Fruit fly (Drosophila melanogaster) whole organism, embryonic: Measurements from ENCODE around the gene AstA.
A peak's percentile ranks its signal among the peaks of the same experiment; 100 is the strongest.

Source experiments
- Adf1 ChIP-seq: fragments of 200-800 bp; sonication (Bioruptor generic); IDR thresholded peaks from 2 replicates; pipeline ENCODE4 v1.3.6; 2022; ENCODE audit warnings: missing biosample characterization, missing genetic modification characterization
- Awh ChIP-seq: fragments of 200-800 bp; sonication (Bioruptor generic); IDR thresholded peaks from 2 replicates; pipeline ENCODE4, ENCODE4 v1.3.6; 2022; ENCODE audit warnings: missing biosample characterization, missing genetic modification characterization
- B-H1 ChIP-seq: fragments of 200-800 bp; sonication (Bioruptor generic); IDR thresholded peaks from 3 replicates; pipeline ENCODE4 v1.3.6; 2022; ENCODE audit warnings: missing biosample characterization, missing genetic modification characterization
- BEAF-32 ChIP-seq: fragments of 200-800 bp; sonication (Bioruptor generic); optimal IDR thresholded peaks from 3 replicates; lab custom pipeline; 2017; ENCODE audit warnings: missing biosample characterization, missing genetic modification characterization, mild to moderate bottlenecking, moderate library complexity, missing genetic modification reagents
- Blimp-1 ChIP-seq: fragments of 200-800 bp; sonication (Bioruptor generic); optimal IDR thresholded peaks from 3 replicates; lab custom pipeline; 2018; ENCODE audit warnings: missing biosample characterization, missing genetic modification characterization, mild to moderate bottlenecking, moderate library complexity, missing genetic modification reagents
- CG12155 ChIP-seq: fragments of 200-800 bp; sonication (Bioruptor generic); optimal IDR thresholded peaks from 3 replicates; lab custom pipeline; 2016; ENCODE audit warnings: missing biosample characterization, missing genetic modification characterization
- CG1233 ChIP-seq: fragments of 200-800 bp; sonication (Bioruptor generic); optimal IDR thresholded peaks from 4 replicates; lab custom pipeline; 2018; ENCODE audit warnings: missing biosample characterization, mild to moderate bottlenecking, missing genetic modification characterization
- CG14710 ChIP-seq: fragments of 200-800 bp; sonication (Bioruptor generic); optimal IDR thresholded peaks from 3 replicates; lab custom pipeline; 2019; ENCODE audit warnings: missing biosample characterization, mild to moderate bottlenecking, missing genetic modification characterization, moderate library complexity
- CG14860 ChIP-seq: fragments of 200-800 bp; sonication (Bioruptor generic); IDR thresholded peaks from 3 replicates; pipeline ENCODE4 v1.3.6; 2022; ENCODE audit warnings: missing biosample characterization, missing genetic modification characterization; ENCODE audit not compliant: partially characterized antibody
- CG1647 ChIP-seq: fragments of 200-800 bp; sonication (Bioruptor generic); optimal IDR thresholded peaks from 3 replicates; lab custom pipeline; 2016; ENCODE audit warnings: missing biosample characterization, missing genetic modification characterization
- CG17612 ChIP-seq: fragments of 200-800 bp; sonication (Bioruptor generic); IDR thresholded peaks from 2 replicates; pipeline ENCODE4 v1.3.6; 2022; ENCODE audit warnings: missing biosample characterization, missing genetic modification characterization
- CG2120 ChIP-seq: fragments of 200-800 bp; sonication (Bioruptor generic); optimal IDR thresholded peaks from 3 replicates; lab custom pipeline; 2016; ENCODE audit warnings: missing biosample characterization, missing genetic modification characterization
- CG5953 ChIP-seq: fragments of 200-800 bp; sonication (Bioruptor generic); IDR thresholded peaks from 2 replicates; pipeline ENCODE4 v1.3.6; 2022; ENCODE audit warnings: missing biosample characterization, missing genetic modification characterization
- CG6175 ChIP-seq: fragments of 200-800 bp; sonication (Bioruptor generic); IDR thresholded peaks from 3 replicates; pipeline ENCODE4 v1.3.6; 2022; ENCODE audit warnings: missing biosample characterization, missing genetic modification characterization
- CG7963 ChIP-seq: fragments of 200-800 bp; sonication (Bioruptor generic); IDR thresholded peaks from 3 replicates; pipeline ENCODE4 v1.3.6; 2022; ENCODE audit warnings: missing biosample characterization, missing genetic modification characterization; ENCODE audit not compliant: partially characterized antibody
- CG8388 ChIP-seq: fragments of 200-800 bp; sonication (Bioruptor generic); optimal IDR thresholded peaks from 2 replicates; lab custom pipeline; 2019; ENCODE audit warnings: missing biosample characterization, mild to moderate bottlenecking, missing genetic modification characterization, moderate library complexity
- CG8478 ChIP-seq: fragments of >200 bp; optimal IDR thresholded peaks from 2 replicates; lab custom pipeline; 2018
- CG8765 ChIP-seq: fragments of 200-800 bp; sonication (Bioruptor generic); IDR thresholded peaks from 2 replicates; pipeline ENCODE4 v1.3.6; 2022; ENCODE audit warnings: missing biosample characterization, missing genetic modification characterization
- CrebB ChIP-seq: fragments of 200-800 bp; sonication (Bioruptor generic); optimal IDR thresholded peaks from 3 replicates; lab custom pipeline; 2018; ENCODE audit warnings: missing biosample characterization, mild to moderate bottlenecking, missing genetic modification characterization
- Dip3 ChIP-seq: fragments of 200-800 bp; sonication (Bioruptor generic); optimal IDR thresholded peaks from 3 replicates; lab custom pipeline; 2016; ENCODE audit warnings: missing biosample characterization, missing genetic modification characterization
- E2f2 ChIP-seq: fragments of 200-800 bp; sonication (Bioruptor generic); IDR thresholded peaks from 2 replicates; pipeline ENCODE4 v1.3.6; 2022; ENCODE audit warnings: missing biosample characterization, missing genetic modification characterization
- Fer1 ChIP-seq: fragments of 200-800 bp; sonication (Bioruptor generic); optimal IDR thresholded peaks from 2 replicates; lab custom pipeline; 2017; ENCODE audit warnings: missing biosample characterization, mild to moderate bottlenecking, missing genetic modification characterization
- GATAe ChIP-seq: fragments of 200-800 bp; sonication (Bioruptor generic); conservative IDR thresholded peaks from 2 replicates; pipeline ENCODE4 v1.3.6; 2022; ENCODE audit warnings: missing biosample characterization, missing genetic modification characterization
- Gsc ChIP-seq: fragments of 200-800 bp; sonication (Bioruptor generic); IDR thresholded peaks from 2 replicates; pipeline ENCODE4 v1.3.6; 2022; ENCODE audit warnings: missing biosample characterization, missing genetic modification characterization
- HLH54F ChIP-seq: fragments of 200-800 bp; sonication (Bioruptor generic); optimal IDR thresholded peaks from 3 replicates; lab custom pipeline; 2016; ENCODE audit warnings: missing biosample characterization, missing genetic modification characterization
- Lhr ChIP-seq: fragments of 200-800 bp; sonication (Bioruptor generic); optimal IDR thresholded peaks from 3 replicates; lab custom pipeline; 2017; ENCODE audit warnings: mild to moderate bottlenecking, missing biosample characterization, missing genetic modification reagents, missing genetic modification characterization
- Med ChIP-seq: fragments of 200-800 bp; sonication (Bioruptor generic); peaks from one replicate; lab custom pipeline; 2016; ENCODE audit warnings: missing biosample characterization, missing genetic modification characterization, mild to moderate bottlenecking, inconsistent platforms, moderate library complexity
- Myb ChIP-seq: fragments of 200-800 bp; sonication (Bioruptor generic); optimal IDR thresholded peaks from 2 replicates; lab custom pipeline; 2016; ENCODE audit warnings: missing biosample characterization, missing genetic modification characterization
- Ptx1 ChIP-seq: fragments of 200-800 bp; sonication (Bioruptor generic); IDR thresholded peaks from 2 replicates; pipeline ENCODE4 v1.3.6; 2022; ENCODE audit warnings: missing biosample characterization, missing genetic modification characterization
- Rx ChIP-seq: fragments of 200-800 bp; sonication (Bioruptor generic); IDR thresholded peaks from 2 replicates; pipeline ENCODE4 v1.3.6; 2022; ENCODE audit warnings: missing biosample characterization, missing genetic modification characterization
- Tbp ChIP-seq: fragments of >200 bp; optimal IDR thresholded peaks from 2 replicates; lab custom pipeline; 2018; ENCODE audit warnings: missing biosample characterization, missing genetic modification characterization
- ab ChIP-seq: fragments of 200-800 bp; sonication (Bioruptor generic); optimal IDR thresholded peaks from 2 replicates; lab custom pipeline; 2016; ENCODE audit warnings: missing biosample characterization, missing genetic modification characterization
- bab2 ChIP-seq: fragments of 200-800 bp; sonication (Bioruptor generic); optimal IDR thresholded peaks from 2 replicates; lab custom pipeline; 2016; ENCODE audit warnings: missing biosample characterization, missing genetic modification characterization
- da ChIP-seq: fragments of 200-800 bp; sonication (Bioruptor generic); optimal IDR thresholded peaks from 2 replicates; lab custom pipeline; 2016; ENCODE audit warnings: missing biosample characterization, missing genetic modification characterization
- dmrt11E ChIP-seq: fragments of 200-800 bp; sonication (Bioruptor generic); optimal IDR thresholded peaks from 3 replicates; lab custom pipeline; 2018; ENCODE audit warnings: missing biosample characterization, mild to moderate bottlenecking, missing genetic modification characterization, moderate library complexity
- ewg ChIP-seq: fragments of 200-800 bp; sonication (Bioruptor generic); optimal IDR thresholded peaks from 3 replicates; lab custom pipeline; 2017; ENCODE audit warnings: mild to moderate bottlenecking, missing biosample characterization, missing genetic modification reagents, missing genetic modification characterization
- fd64A ChIP-seq: fragments of 200-800 bp; sonication (Bioruptor generic); optimal IDR thresholded peaks from 3 replicates; lab custom pipeline; 2018; ENCODE audit warnings: missing biosample characterization, mild to moderate bottlenecking, missing genetic modification characterization
- gfzf ChIP-seq: fragments of 200-800 bp; sonication (Bioruptor generic); optimal IDR thresholded peaks from 2 replicates; lab custom pipeline; 2016; ENCODE audit warnings: missing biosample characterization, mild to moderate bottlenecking, missing genetic modification characterization, moderate library complexity
- lbe ChIP-seq: fragments of 200-800 bp; sonication (Bioruptor generic); optimal IDR thresholded peaks from 2 replicates; lab custom pipeline; 2016; ENCODE audit warnings: missing biosample characterization, mild to moderate bottlenecking, missing genetic modification characterization
- nerfin-1 ChIP-seq: fragments of 200-800 bp; sonication (Bioruptor generic); optimal IDR thresholded peaks from 3 replicates; lab custom pipeline; 2019; ENCODE audit warnings: missing biosample characterization, mild to moderate bottlenecking, missing genetic modification characterization, moderate library complexity
- phol ChIP-seq: fragments of 200-800 bp; sonication (Bioruptor generic); optimal IDR thresholded peaks from 3 replicates; lab custom pipeline; 2018; ENCODE audit warnings: missing biosample characterization, mild to moderate bottlenecking, missing genetic modification characterization, moderate library complexity
- prd ChIP-seq, 3 experiments: fragments of >200 bp in 2 of 3; fragments of 200-800 bp in 1 of 3; sonication (Bioruptor generic) in 1 of 3; optimal IDR thresholded peaks in 2 of 3; IDR thresholded peaks in 1 of 3; 2 replicates in 2 of 3; 3 replicates in 1 of 3; pipeline versions ENCODE4 v1.3.6 to Lab custom; 2017 to 2022; ENCODE audit warnings: missing biosample characterization in 1 of 3, missing genetic modification characterization in 1 of 3
- scrt ChIP-seq: fragments of 200-800 bp; sonication (Bioruptor generic); optimal IDR thresholded peaks from 2 replicates; lab custom pipeline; 2018; ENCODE audit warnings: missing biosample characterization, mild to moderate bottlenecking, missing genetic modification characterization, moderate library complexity
- sim ChIP-seq: fragments of 200-800 bp; sonication (Bioruptor generic); IDR thresholded peaks from 2 replicates; pipeline ENCODE4 v1.3.6; 2022; ENCODE audit warnings: missing biosample characterization, missing genetic modification characterization
- tap ChIP-seq: fragments of 200-800 bp; optimal IDR thresholded peaks from 3 replicates; lab custom pipeline; 2019; ENCODE audit warnings: missing biosample characterization, mild to moderate bottlenecking, missing genetic modification characterization, moderate library complexity
- tll ChIP-seq, 2 experiments: fragments of 200-800 bp in 1 of 2; fragments of >200 bp in 1 of 2; sonication (Bioruptor generic) in 1 of 2; optimal IDR thresholded peaks; 2 replicates each; lab custom pipeline; 2017 to 2019; ENCODE audit warnings: missing biosample characterization in 2 of 2, missing genetic modification characterization in 2 of 2, mild to moderate bottlenecking in 1 of 2, moderate library complexity in 1 of 2
- wdn ChIP-seq: fragments of 200-800 bp; sonication (Bioruptor generic); IDR thresholded peaks from 2 replicates; pipeline ENCODE4 v1.3.6; 2022; ENCODE audit warnings: missing biosample characterization, missing genetic modification characterization
- wek ChIP-seq: fragments of 200-800 bp; sonication (Bioruptor generic); optimal IDR thresholded peaks from 3 replicates; lab custom pipeline; 2018; ENCODE audit warnings: missing biosample characterization, mild to moderate bottlenecking, missing genetic modification characterization, moderate library complexity

Gene AstA

DNA sequence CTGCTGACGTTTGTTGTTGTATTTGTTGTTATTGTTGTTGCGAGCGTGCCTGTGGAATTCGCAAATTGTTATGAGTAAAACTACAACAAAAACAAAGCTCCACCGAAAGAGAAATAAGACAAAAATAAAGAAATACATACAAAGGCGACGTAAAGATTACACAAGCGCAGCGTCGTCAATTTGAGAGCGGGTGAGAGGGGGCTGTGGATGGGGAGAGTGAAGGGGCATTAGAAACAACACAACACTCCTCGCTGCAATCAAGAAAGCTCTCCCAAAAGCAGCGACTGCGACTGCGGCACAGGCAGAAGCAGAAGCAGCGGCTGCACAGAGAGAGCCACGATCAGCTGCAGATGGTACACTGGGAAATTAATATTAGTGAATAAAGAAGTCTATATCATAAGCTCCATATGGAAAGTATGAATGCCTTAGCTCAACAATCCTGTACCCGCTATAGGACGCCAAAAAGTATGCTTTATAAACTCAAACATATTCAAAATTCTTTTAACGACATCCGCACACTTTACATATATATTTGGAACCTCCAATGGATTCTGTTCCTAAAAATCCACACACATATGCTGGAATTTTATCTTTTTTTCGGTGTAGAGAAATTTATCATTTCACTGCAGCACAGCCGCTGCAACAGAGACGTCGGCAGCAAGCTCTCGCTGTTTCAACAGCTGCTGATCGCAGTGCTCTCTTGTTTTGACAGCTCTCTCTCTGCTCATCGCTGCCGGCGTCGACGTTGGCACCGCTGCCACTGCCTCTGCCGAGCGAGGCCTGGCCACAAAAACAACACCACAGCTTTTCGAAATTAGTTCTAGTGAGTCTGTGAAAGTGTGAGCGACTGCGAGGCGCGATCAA, 3.9 kb upstream of the AstA start, which contains the start of gene CG13631 (continued):
- peak; percentile 88 for TF ChIP-seq Rx (GFP tag; lab: Robert Waterston, UW)
- TF ChIP-seq GATAe (GFP tag; lab: Robert Waterston, UW) = no peak
- peak; percentile 88 for TF ChIP-seq Gsc
- TF ChIP-seq CG8765 (GFP tag; lab: Robert Waterston, UW) = peak; percentile 19; the same call in 1 of the 2 replicates
- TF ChIP-seq Myb (GFP tag; lab: Kevin White, UChicago) = peak; percentile 73
- TF ChIP-seq dmrt11E = peak; percentile 90
- peak; percentile 87 for TF ChIP-seq ab (GFP tag; lab: Kevin White, UChicago)
- peak; percentile 72 for TF ChIP-seq da
- peak; percentile 3 for TF ChIP-seq gfzf (GFP tag; lab: Kevin White, UChicago)
- peak; percentile 79 for TF ChIP-seq scrt (GFP tag; lab: Kevin White, UChicago)
- peak; percentile 90 for TF ChIP-seq fd64A
- peak; percentile 67; the same call in 1 of the 2 replicates for TF ChIP-seq sim (GFP tag; lab: Robert Waterston, UW)
- TF ChIP-seq Awh (GFP tag; lab: Robert Waterston, UW) = peak; percentile 88
- TF ChIP-seq BEAF-32 = no peak
- no peak for TF ChIP-seq CG14860
- TF ChIP-seq Adf1 = peak; percentile 87
- TF ChIP-seq Ptx1 (GFP tag; lab: Robert Waterston, UW) = peak; percentile 94
- peak; percentile 21 for TF ChIP-seq CG2120 (GFP tag; lab: Kevin White, UChicago)
- TF ChIP-seq Lhr (GFP tag; lab: Kevin White, UChicago) = peak; percentile 93
- TF ChIP-seq HLH54F (GFP tag; lab: Kevin White, UChicago) = peak; percentile 73
- no peak for TF ChIP-seq Tbp (GFP tag; lab: Kevin White, UChicago)
- TF ChIP-seq CG17612 (GFP tag; lab: Robert Waterston, UW) = peak; percentile 66; the same call in 1 of the 2 replicates
- TF ChIP-seq prd (optimal IDR thresholded peaks at IDR 0.05; lab: Kevin White, UChicago) = no peak
- TF ChIP-seq prd (GFP tag; IDR thresholded peaks at IDR 0.05; lab: Robert Waterston, UW) = peak; percentile 95
- peak; percentile 74 for TF ChIP-seq wek (GFP tag; lab: Kevin White, UChicago)
- TF ChIP-seq CG1233 (GFP tag; lab: Kevin White, UChicago) = peak; percentile 90
- no peak for TF ChIP-seq CG8478 (lab: Kevin White, UChicago)
- TF ChIP-seq CG14710 (tag; lab: Kevin White, UChicago) = peak; percentile 97
- TF ChIP-seq nerfin-1 = peak; percentile 96
- TF ChIP-seq phol (tag; lab: Kevin White, UChicago) = peak; percentile 98
- TF ChIP-seq B-H1 (GFP tag; lab: Robert Waterston, UW) = peak; percentile 87
- no peak for TF ChIP-seq Fer1 (GFP tag; lab: Kevin White, UChicago)
- TF ChIP-seq CG6175 = no peak
- peak; percentile 55 for TF ChIP-seq Dip3 (GFP tag; lab: Kevin White, UChicago)
- peak; percentile 94 for TF ChIP-seq CG5953 (GFP tag; lab: Robert Waterston, UW)
- peak; percentile 96 for TF ChIP-seq Med (GFP tag; lab: Kevin White, UChicago)
- peak; percentile 94 for TF ChIP-seq bab2 (GFP tag; lab: Kevin White, UChicago)
- TF ChIP-seq tap = peak; percentile 93
- TF ChIP-seq tll (GFP tag; optimal IDR thresholded peaks at IDR 0.05; lab: Kevin White, UChicago) = no peak
- peak; percentile 89 for TF ChIP-seq lbe (GFP tag; lab: Kevin White, UChicago)
- peak; percentile 82 for TF ChIP-seq CG12155 (GFP tag; lab: Kevin White, UChicago)
- TF ChIP-seq CrebB (tag; lab: Kevin White, UChicago) = peak; percentile 76
- peak; percentile 96 for TF ChIP-seq Blimp-1
- TF ChIP-seq ewg = peak; percentile 96
- no peak for TF ChIP-seq CG7963 (GFP tag; lab: Robert Waterston, UW)
- TF ChIP-seq wdn (GFP tag; lab: Robert Waterston, UW) = 0 out of 2 replicates have a peak, but pooled peaks have one; percentile 51
- TF ChIP-seq CG8388 (GFP tag; lab: Kevin White, UChicago) = peak; percentile 96
- TF ChIP-seq E2f2 (GFP tag; lab: Robert Waterston, UW) = peak; percentile 65
- TF ChIP-seq CG1647 (GFP tag; lab: Kevin White, UChicago) = peak; percentile 89
